Fruit fly (Drosophila melanogaster) whole organism, embryonic: ENCODE data around the gene Pi4KIIalpha.

Experiments used
- Atf-2 ChIP-seq: fragments of 200-800 bp; sonication (Bioruptor generic); optimal IDR thresholded peaks from 2 replicates; lab custom pipeline; 2016; ENCODE audit warnings: missing biosample characterization, missing genetic modification characterization
- Bdp1 ChIP-seq: fragments of 200-800 bp; sonication (Bioruptor generic); optimal IDR thresholded peaks from 3 replicates; lab custom pipeline; 2016; ENCODE audit warnings: missing biosample characterization, missing genetic modification characterization
- CG10431 ChIP-seq: fragments of 200-800 bp; sonication (Bioruptor generic); optimal IDR thresholded peaks from 3 replicates; lab custom pipeline; 2018; ENCODE audit warnings: missing biosample characterization, mild to moderate bottlenecking, missing genetic modification characterization
- CG10979 ChIP-seq: fragments of 200-800 bp; sonication (Bioruptor generic); optimal IDR thresholded peaks from 2 replicates; lab custom pipeline; 2018; ENCODE audit warnings: missing biosample characterization, mild to moderate bottlenecking, missing genetic modification characterization, moderate library complexity
- CG11398 ChIP-seq: fragments of 200-800 bp; sonication (Bioruptor generic); optimal IDR thresholded peaks from 2 replicates; lab custom pipeline; 2016; ENCODE audit warnings: missing biosample characterization, missing genetic modification characterization
- CG11695 ChIP-seq: fragments of 200-800 bp; sonication (Bioruptor generic); IDR thresholded peaks from 3 replicates; pipeline ENCODE4 v1.3.6; 2022; ENCODE audit warnings: missing biosample characterization, missing genetic modification characterization
- CG1233 ChIP-seq: fragments of 200-800 bp; sonication (Bioruptor generic); optimal IDR thresholded peaks from 4 replicates; lab custom pipeline; 2018; ENCODE audit warnings: missing biosample characterization, mild to moderate bottlenecking, missing genetic modification characterization
- CG13424 ChIP-seq: fragments of 200-800 bp; sonication (Bioruptor generic); optimal IDR thresholded peaks from 2 replicates; lab custom pipeline; 2019; ENCODE audit warnings: missing biosample characterization, mild to moderate bottlenecking, missing genetic modification characterization, moderate library complexity
- CG13775 ChIP-seq: fragments of 200-800 bp; sonication (Bioruptor generic); optimal IDR thresholded peaks from 3 replicates; lab custom pipeline; 2017; ENCODE audit warnings: missing biosample characterization, mild to moderate bottlenecking, missing genetic modification characterization
- CG14050 ChIP-seq: fragments of 200-800 bp; sonication (Bioruptor generic); IDR thresholded peaks from 3 replicates; pipeline ENCODE4 v1.3.6; 2022; ENCODE audit warnings: missing biosample characterization, missing genetic modification characterization
- CG18476 ChIP-seq: fragments of 200-800 bp; sonication (Bioruptor generic); optimal IDR thresholded peaks from 2 replicates; lab custom pipeline; 2016; ENCODE audit warnings: missing biosample characterization, mild to moderate bottlenecking, missing genetic modification characterization
- CG2116 ChIP-seq: fragments of 200-800 bp; sonication (Bioruptor generic); optimal IDR thresholded peaks from 3 replicates; lab custom pipeline; 2018; ENCODE audit warnings: missing biosample characterization, mild to moderate bottlenecking, missing genetic modification characterization
- CG3065 ChIP-seq: fragments of 200-800 bp; sonication (Bioruptor generic); optimal IDR thresholded peaks from 2 replicates; lab custom pipeline; 2016; ENCODE audit warnings: missing biosample characterization, missing genetic modification characterization
- CG4617 ChIP-seq: fragments of 200-800 bp; sonication (Bioruptor generic); optimal IDR thresholded peaks from 3 replicates; lab custom pipeline; 2016; ENCODE audit warnings: missing biosample characterization, missing genetic modification characterization, borderline replicate concordance
- CG5180 ChIP-seq: fragments of 200-800 bp; sonication (Bioruptor generic); optimal IDR thresholded peaks from 3 replicates; lab custom pipeline; 2017; ENCODE audit warnings: missing biosample characterization, missing genetic modification characterization, mild to moderate bottlenecking, moderate library complexity, missing genetic modification reagents
- CG6272 ChIP-seq: fragments of 200-800 bp; sonication (Bioruptor generic); IDR thresholded peaks from 2 replicates; pipeline ENCODE4 v1.3.6; 2022; ENCODE audit warnings: missing biosample characterization, missing genetic modification characterization
- CG7839 ChIP-seq: fragments of 200-800 bp; sonication (Bioruptor generic); optimal IDR thresholded peaks from 3 replicates; lab custom pipeline; 2018; ENCODE audit warnings: missing biosample characterization, mild to moderate bottlenecking, missing genetic modification characterization, moderate library complexity
- CG7963 ChIP-seq: fragments of 200-800 bp; sonication (Bioruptor generic); IDR thresholded peaks from 3 replicates; pipeline ENCODE4 v1.3.6; 2022; ENCODE audit warnings: missing biosample characterization, missing genetic modification characterization; ENCODE audit not compliant: partially characterized antibody
- CG9932 ChIP-seq: fragments of 200-800 bp; sonication (Bioruptor generic); IDR thresholded peaks from 2 replicates; pipeline ENCODE4 v1.3.6; 2022; ENCODE audit warnings: missing biosample characterization, missing genetic modification characterization
- Deaf1 ChIP-seq: fragments of 200-800 bp; optimal IDR thresholded peaks from 3 replicates; lab custom pipeline; 2019; ENCODE audit warnings: missing biosample characterization, mild to moderate bottlenecking, missing genetic modification characterization, moderate library complexity
- Dip3 ChIP-seq: fragments of 200-800 bp; sonication (Bioruptor generic); optimal IDR thresholded peaks from 3 replicates; lab custom pipeline; 2016; ENCODE audit warnings: missing biosample characterization, missing genetic modification characterization
- Doc3 ChIP-seq: fragments of 200-800 bp; sonication (Bioruptor generic); IDR thresholded peaks from 3 replicates; pipeline ENCODE4 v1.3.6; 2022; ENCODE audit warnings: missing biosample characterization, missing genetic modification characterization; ENCODE audit not compliant: partially characterized antibody
- Hr39 ChIP-seq: fragments of >200 bp; optimal IDR thresholded peaks from 2 replicates; lab custom pipeline; 2017
- Ptx1 ChIP-seq: fragments of 200-800 bp; sonication (Bioruptor generic); IDR thresholded peaks from 2 replicates; pipeline ENCODE4 v1.3.6; 2022; ENCODE audit warnings: missing biosample characterization, missing genetic modification characterization
- Xrp1 ChIP-seq: fragments of 200-800 bp; sonication (Bioruptor generic); IDR thresholded peaks from 2 replicates; pipeline ENCODE4 v1.3.6; 2022; ENCODE audit warnings: missing biosample characterization, missing genetic modification characterization
- YL-1 ChIP-seq: fragments of 200-800 bp; sonication (Bioruptor generic); optimal IDR thresholded peaks from 3 replicates; lab custom pipeline; 2017; ENCODE audit warnings: missing biosample characterization, mild to moderate bottlenecking, missing genetic modification characterization
- ash1 ChIP-seq: fragments of 200-800 bp; sonication (Bioruptor generic); optimal IDR thresholded peaks from 2 replicates; lab custom pipeline; 2018; ENCODE audit warnings: missing biosample characterization, mild to moderate bottlenecking, missing genetic modification characterization
- cas ChIP-seq: fragments of 200-800 bp; sonication (Bioruptor generic); IDR thresholded peaks from 2 replicates; pipeline ENCODE4 v1.3.6; 2022; ENCODE audit warnings: missing biosample characterization, missing genetic modification characterization
- chif ChIP-seq, 2 experiments: fragments of 200-800 bp; sonication (Bioruptor generic); optimal IDR thresholded peaks; 3 replicates each; lab custom pipeline; 2016; ENCODE audit warnings: missing biosample characterization in 2 of 2, missing genetic modification characterization in 2 of 2
- chn ChIP-seq: fragments of 200-800 bp; sonication (Bioruptor generic); optimal IDR thresholded peaks from 2 replicates; lab custom pipeline; 2016; ENCODE audit warnings: missing biosample characterization, missing genetic modification characterization
- crol ChIP-seq: fragments of 200-800 bp; sonication (Bioruptor generic); IDR thresholded peaks from 2 replicates; pipeline ENCODE4 v1.3.6; 2022; ENCODE audit warnings: missing biosample characterization, missing genetic modification characterization
- dmrt11E ChIP-seq: fragments of 200-800 bp; sonication (Bioruptor generic); optimal IDR thresholded peaks from 3 replicates; lab custom pipeline; 2018; ENCODE audit warnings: missing biosample characterization, mild to moderate bottlenecking, missing genetic modification characterization, moderate library complexity
- emc ChIP-seq: fragments of 200-800 bp; sonication (Bioruptor generic); optimal IDR thresholded peaks from 2 replicates; lab custom pipeline; 2016; ENCODE audit warnings: missing biosample characterization, missing genetic modification characterization
- ems ChIP-seq: fragments of 200-800 bp; sonication (Bioruptor generic); optimal IDR thresholded peaks from 3 replicates; lab custom pipeline; 2016; ENCODE audit warnings: missing biosample characterization, missing genetic modification characterization
- ind ChIP-seq: fragments of 200-800 bp; sonication (Bioruptor generic); optimal IDR thresholded peaks from 3 replicates; lab custom pipeline; 2016; ENCODE audit warnings: missing biosample characterization, missing genetic modification characterization
- lilli ChIP-seq: fragments of 200-800 bp; sonication (Bioruptor generic); optimal IDR thresholded peaks from 3 replicates; lab custom pipeline; 2016; ENCODE audit warnings: missing biosample characterization, missing genetic modification characterization
- mirr ChIP-seq: fragments of 200-800 bp; sonication (Bioruptor generic); optimal IDR thresholded peaks from 3 replicates; lab custom pipeline; 2018; ENCODE audit warnings: missing biosample characterization, mild to moderate bottlenecking, missing genetic modification characterization
- nerfin-1 ChIP-seq: fragments of 200-800 bp; sonication (Bioruptor generic); optimal IDR thresholded peaks from 3 replicates; lab custom pipeline; 2019; ENCODE audit warnings: missing biosample characterization, mild to moderate bottlenecking, missing genetic modification characterization, moderate library complexity
- pan ChIP-seq, 4 experiments: fragments of >200 bp in 3 of 4; fragments of 200-800 bp in 1 of 4; sonication (Bioruptor generic) in 1 of 4; optimal IDR thresholded peaks in 3 of 4; IDR thresholded peaks in 1 of 4; 2 replicates each; pipeline versions ENCODE4 v1.3.6 to Lab custom; 2017 to 2022; ENCODE audit warnings: missing biosample characterization in 2 of 4, missing genetic modification characterization in 2 of 4, mixed read lengths in 1 of 4
- pfk ChIP-seq: fragments of 200-800 bp; sonication (Bioruptor generic); optimal IDR thresholded peaks from 2 replicates; lab custom pipeline; 2018; ENCODE audit warnings: missing biosample characterization, mild to moderate bottlenecking, missing genetic modification characterization, moderate library complexity
- pum ChIP-seq: fragments of 200-800 bp; sonication (Bioruptor generic); optimal IDR thresholded peaks from 2 replicates; lab custom pipeline; 2016; ENCODE audit warnings: missing biosample characterization, missing genetic modification characterization
- pzg ChIP-seq: fragments of 200-800 bp; sonication (Bioruptor generic); optimal IDR thresholded peaks from 3 replicates; lab custom pipeline; 2018; ENCODE audit warnings: missing biosample characterization, mild to moderate bottlenecking, missing genetic modification characterization, moderate library complexity
- run ChIP-seq: fragments of 200-800 bp; sonication (Bioruptor generic); optimal IDR thresholded peaks from 3 replicates; lab custom pipeline; 2018; ENCODE audit warnings: missing biosample characterization, mild to moderate bottlenecking, missing genetic modification characterization
- sens ChIP-seq: fragments of 200-800 bp; sonication (Bioruptor generic); peaks from one replicate; lab custom pipeline; 2016; ENCODE audit warnings: missing biosample characterization, missing genetic modification characterization
- slbo ChIP-seq: fragments of 200-800 bp; sonication (Bioruptor generic); IDR thresholded peaks from 2 replicates; pipeline ENCODE4 v1.3.6; 2022; ENCODE audit warnings: missing biosample characterization, missing genetic modification characterization
- sob ChIP-seq: fragments of 200-800 bp; sonication (Bioruptor generic); IDR thresholded peaks from 2 replicates; pipeline ENCODE4 v1.3.6; 2022; ENCODE audit warnings: missing biosample characterization, missing genetic modification characterization
- sug ChIP-seq: fragments of 200-800 bp; optimal IDR thresholded peaks from 2 replicates; lab custom pipeline; 2019; ENCODE audit warnings: missing biosample characterization, mild to moderate bottlenecking, missing genetic modification characterization, moderate library complexity
- tll ChIP-seq, 2 experiments: fragments of 200-800 bp in 1 of 2; fragments of >200 bp in 1 of 2; sonication (Bioruptor generic) in 1 of 2; optimal IDR thresholded peaks; 2 replicates each; lab custom pipeline; 2017 to 2019; ENCODE audit warnings: missing biosample characterization in 2 of 2, missing genetic modification characterization in 2 of 2, mild to moderate bottlenecking in 1 of 2, moderate library complexity in 1 of 2
- wdn ChIP-seq: fragments of 200-800 bp; sonication (Bioruptor generic); IDR thresholded peaks from 2 replicates; pipeline ENCODE4 v1.3.6; 2022; ENCODE audit warnings: missing biosample characterization, missing genetic modification characterization
- zfh2 ChIP-seq: fragments of 200-800 bp; sonication (Bioruptor generic); optimal IDR thresholded peaks from 2 replicates; lab custom pipeline; 2016; ENCODE audit warnings: missing biosample characterization, missing genetic modification characterization

The Pi4KIIalpha gene

DNA sequence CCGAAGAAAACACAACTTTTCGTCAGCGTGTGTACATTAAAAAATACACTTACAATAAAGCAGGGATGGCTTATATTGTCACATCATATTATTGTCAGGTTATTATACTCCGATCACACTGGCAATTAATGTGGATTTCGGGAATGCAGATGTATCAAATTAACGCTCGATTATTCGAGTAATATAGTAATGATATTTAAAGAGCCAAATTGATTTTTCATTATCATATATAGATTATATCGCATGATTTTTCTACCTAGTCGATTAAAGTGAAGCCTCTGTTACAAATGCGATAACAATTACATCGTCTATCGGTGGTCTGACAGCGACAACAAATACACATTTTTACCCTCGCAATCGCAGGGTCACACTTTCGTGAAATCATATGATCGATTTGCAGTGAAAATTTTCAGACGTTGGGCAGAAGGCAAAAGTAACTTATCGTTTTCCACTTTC is 28.0 kb upstream of the Pi4KIIalpha start, which contains the start of the genes noi and Vha26 (continued):
- TF ChIP-seq pum (GFP tag; lab: Kevin White, UChicago) (peak; percentile 34), CG11695 (GFP tag; lab: Robert Waterston, UW) (no peak), CG1233 (GFP tag; lab: Kevin White, UChicago) (no peak), crol (GFP tag; lab: Robert Waterston, UW) (no peak), lilli (GFP tag; lab: Kevin White, UChicago) (peak; percentile 54), slbo (GFP tag; lab: Robert Waterston, UW) (peak; percentile 47), run (tag; lab: Kevin White, UChicago) (no peak), CG10979 (peak; percentile 21), ems (GFP tag; lab: Kevin White, UChicago) (no peak), CG3065 (GFP tag; lab: Kevin White, UChicago) (no peak), zfh2 (GFP tag; lab: Kevin White, UChicago) (peak; percentile 59), dmrt11E (tag; lab: Kevin White, UChicago) (peak; percentile 46), pzg (GFP tag; lab: Kevin White, UChicago) (peak; percentile 90), CG6272 (GFP tag; lab: Robert Waterston, UW) (no peak), CG13775 (GFP tag; lab: Kevin White, UChicago) (peak; percentile 49), CG2116 (peak; percentile 76), tll (GFP tag; optimal IDR thresholded peaks at IDR 0.05; lab: Kevin White, UChicago) (peak in 1 of 2 experiments; percentile 33), Dip3 (GFP tag; lab: Kevin White, UChicago) (peak; percentile 29), emc (GFP tag; lab: Kevin White, UChicago) (no peak), cas (GFP tag; lab: Robert Waterston, UW) (no peak), Ptx1 (GFP tag; lab: Robert Waterston, UW) (no peak), mirr (GFP tag; lab: Kevin White, UChicago) (peak; percentile 31), sug (peak; percentile 63), Doc3 (GFP tag; lab: Robert Waterston, UW) (peak; percentile 46; the same call in 2 of the 3 replicates), Atf-2 (GFP tag; lab: Kevin White, UChicago) (no peak), pfk (GFP tag; lab: Kevin White, UChicago) (peak; percentile 39), CG4617 (GFP tag; lab: Kevin White, UChicago) (peak; percentile 53), CG13424 (peak; percentile 63), YL-1 (GFP tag; lab: Kevin White, UChicago) (peak; percentile 45), Hr39 (lab: Kevin White, UChicago) (no peak), nerfin-1 (peak; percentile 15), CG5180 (GFP tag; lab: Kevin White, UChicago) (no peak), CG7839 (tag; lab: Kevin White, UChicago) (no peak), Deaf1 (peak; percentile 19), CG9932 (GFP tag; lab: Robert Waterston, UW) (peak; percentile 61; the same call in 1 of the 2 replicates), CG14050 (GFP tag; lab: Robert Waterston, UW) (no peak), sob (GFP tag; lab: Robert Waterston, UW) (0 out of 2 replicates have a peak, but pooled peaks have one; percentile 43), pan (optimal IDR thresholded peaks at IDR 0.05; lab: Kevin White, UChicago) (no peak), pan (GFP tag; optimal IDR thresholded peaks at IDR 0.05 in 1 of 2, IDR thresholded peaks at IDR 0.05 in 1 of 2) (no peak), wdn (GFP tag; lab: Robert Waterston, UW) (no peak), Xrp1 (peak; percentile 10; the same call in 1 of the 2 replicates), CG7963 (peak; percentile 51; the same call in 1 of the 3 replicates), chif (GFP tag; optimal IDR thresholded peaks at IDR 0.05; lab: Kevin White, UChicago) (no peak), ash1 (GFP tag; lab: Kevin White, UChicago) (no peak), chn (GFP tag; lab: Kevin White, UChicago) (no peak), CG18476 (GFP tag; lab: Kevin White, UChicago) (peak; percentile 58), Bdp1 (GFP tag; lab: Kevin White, UChicago) (peak; percentile 35), CG10431 (GFP tag; lab: Kevin White, UChicago) (no peak), sens (peak; percentile 91), ind (peak; percentile 38), CG11398 (GFP tag; lab: Kevin White, UChicago) (no peak)
